Worm (Caenorhabditis elegans): Measurements from ENCODE around the gene C37C3.18.

DNA sequence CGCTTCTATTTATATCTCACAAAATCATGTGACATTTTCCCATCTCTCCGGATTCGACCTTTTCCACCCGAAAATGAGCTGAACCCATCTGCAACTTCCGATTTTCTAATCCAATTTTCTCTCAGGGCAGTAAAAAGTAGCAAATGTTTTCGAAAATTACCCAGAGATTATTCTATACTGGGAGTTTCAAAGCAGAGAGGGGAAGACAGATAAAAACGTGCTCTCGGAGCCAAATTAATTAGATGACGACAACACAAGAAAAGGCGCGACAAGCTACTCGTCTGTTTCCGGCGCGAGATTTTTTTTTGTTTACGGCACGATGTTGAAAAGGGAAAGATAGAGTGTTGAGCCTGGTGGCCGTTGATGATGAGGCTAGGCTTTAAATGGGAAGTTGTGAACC is 29.6 kb downstream of the C37C3.18 start:
- TF ChIP-seq dao-5 (tag; optimal IDR thresholded peaks at IDR 0.05) (no peak), W03F9.2 (tag; optimal IDR thresholded peaks at IDR 0.05) (no peak), him-1 (tag; optimal IDR thresholded peaks at IDR 0.05) (no peak)
